Worm (Caenorhabditis elegans) whole organism, late embryonic: Measurements from ENCODE around the gene Y55F3AR.2.

ENCODE experiments used
- F13H6.1 ChIP-seq: sonication (generic microtip); optimal IDR thresholded peaks from 2 replicates; lab custom pipeline; 2016; ENCODE audit warnings: missing genetic modification characterization, missing compliant biosample characterization
- Y22D7AL.16 ChIP-seq: sonication (generic microtip); optimal IDR thresholded peaks from 2 replicates; lab custom pipeline; 2016; ENCODE audit warnings: missing genetic modification characterization, missing compliant biosample characterization
- ceh-24 ChIP-seq: sonication (generic microtip); optimal IDR thresholded peaks from 2 replicates; lab custom pipeline; 2016; ENCODE audit warnings: mild to moderate bottlenecking, missing genetic modification characterization, missing compliant biosample characterization
- che-1 ChIP-seq: sonication (generic microtip); optimal IDR thresholded peaks from 2 replicates; lab custom pipeline; 2016; ENCODE audit warnings: mild to moderate bottlenecking, missing genetic modification characterization, missing compliant biosample characterization
- nhr-232 ChIP-seq: sonication (generic microtip); optimal IDR thresholded peaks from 2 replicates; lab custom pipeline; 2016; ENCODE audit warnings: missing genetic modification characterization, missing compliant biosample characterization
- unc-3 ChIP-seq, 2 experiments: fragments of 200-800 bp in 1 of 2; sonication (Bioruptor generic) in 1 of 2; sonication (generic microtip) in 1 of 2; conservative IDR thresholded peaks in 1 of 2; optimal IDR thresholded peaks in 1 of 2; 2 replicates each; pipeline versions ENCODE4 v1.3.6 to Lab custom; 2016 to 2022; ENCODE audit warnings: missing compliant biosample characterization in 2 of 2, missing genetic modification characterization in 2 of 2, missing genetic modification reagents in 1 of 2
- ztf-16 ChIP-seq: sonication (generic microtip); optimal IDR thresholded peaks from 2 replicates; lab custom pipeline; 2017; ENCODE audit warnings: missing genetic modification characterization, missing compliant biosample characterization

DNA sequence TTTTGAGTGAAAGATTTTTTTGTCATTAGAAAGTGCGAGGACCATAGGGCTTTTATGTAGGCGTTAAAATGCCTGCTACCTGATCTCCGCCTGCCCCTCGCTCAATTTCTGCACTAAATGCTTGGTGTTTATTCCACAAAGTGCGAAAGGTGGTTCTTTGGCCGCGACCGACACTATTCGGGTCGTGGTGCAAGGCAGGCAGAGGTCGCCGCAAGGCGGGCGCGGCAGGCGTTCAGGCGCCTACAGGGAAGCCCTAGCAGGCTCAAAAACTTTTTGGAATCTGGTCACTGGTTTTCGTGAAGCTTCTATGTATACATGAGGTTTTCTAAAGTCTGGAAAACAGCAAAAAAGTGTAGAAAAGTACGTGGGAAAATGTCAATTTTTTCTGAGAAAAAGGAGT is 26.5 kb downstream of the Y55F3AR.2 start:
- TF ChIP-seq F13H6.1 (tag; lab: Kevin White, UChicago), result no peak
- TF ChIP-seq unc-3 (GFP tag; conservative IDR thresholded peaks at IDR 0.05; lab: Robert Waterston, UW), result no peak
- no peak for TF ChIP-seq unc-3 (tag; optimal IDR thresholded peaks at IDR 0.05; lab: Kevin White, UChicago)
- no peak for TF ChIP-seq ztf-16
- TF ChIP-seq nhr-232 (tag; lab: Kevin White, UChicago), result no peak
- TF ChIP-seq Y22D7AL.16, result no peak
- TF ChIP-seq ceh-24 (tag; lab: Kevin White, UChicago), result no peak
- no peak for TF ChIP-seq che-1 (tag; lab: Kevin White, UChicago)
